Worm (Caenorhabditis elegans) whole organism, late embryonic: ENCODE measurements around the gene C14E2.3.
A peak's percentile ranks its signal among the peaks of the same experiment; 100 is the strongest.

Experiments used
- C08G9.2 ChIP-seq: sonication (generic microtip); optimal IDR thresholded peaks from 2 replicates; lab custom pipeline; 2016; ENCODE audit warnings: mild to moderate bottlenecking, missing genetic modification characterization, moderate library complexity, missing compliant biosample characterization
- C38D4.7 ChIP-seq: fragments of 200-800 bp; sonication (Bioruptor generic); optimal IDR thresholded peaks from 2 replicates; lab custom pipeline; 2018; ENCODE audit warnings: mild to moderate bottlenecking, missing genetic modification characterization, moderate library complexity, missing compliant biosample characterization
- F13H6.1 ChIP-seq: sonication (generic microtip); optimal IDR thresholded peaks from 2 replicates; lab custom pipeline; 2016; ENCODE audit warnings: missing genetic modification characterization, missing compliant biosample characterization
- K02D7.2 ChIP-seq: sonication (generic microtip); optimal IDR thresholded peaks from 2 replicates; lab custom pipeline; 2017; ENCODE audit warnings: mild to moderate bottlenecking, missing genetic modification characterization, missing compliant biosample characterization
- K09A11.1 ChIP-seq: sonication (generic microtip); optimal IDR thresholded peaks from 2 replicates; lab custom pipeline; 2017; ENCODE audit warnings: antibody characterized with exemption, mild to moderate bottlenecking, missing genetic modification characterization, missing compliant biosample characterization; ENCODE audit not compliant: insufficient read depth
- Y22D7AL.16 ChIP-seq: sonication (generic microtip); optimal IDR thresholded peaks from 2 replicates; lab custom pipeline; 2016; ENCODE audit warnings: missing genetic modification characterization, missing compliant biosample characterization
- ahr-1 ChIP-seq: sonication (generic microtip); optimal IDR thresholded peaks from 2 replicates; lab custom pipeline; 2016; ENCODE audit warnings: missing genetic modification characterization, missing compliant biosample characterization
- ama-1 ChIP-seq: fragments of 150-350 bp; optimal IDR thresholded peaks from 2 replicates; lab custom pipeline; 2014
- ceh-14 ChIP-seq: sonication (generic microtip); optimal IDR thresholded peaks from 2 replicates; lab custom pipeline; 2016; ENCODE audit warnings: missing genotype, missing genetic modification characterization, missing compliant biosample characterization
- ceh-18 ChIP-seq: sonication (generic microtip); optimal IDR thresholded peaks from 2 replicates; lab custom pipeline; 2016; ENCODE audit warnings: missing genetic modification characterization, missing compliant biosample characterization
- ceh-19 ChIP-seq: fragments of 200-800 bp; sonication (Bioruptor generic); optimal IDR thresholded peaks from 2 replicates; lab custom pipeline; 2018; ENCODE audit warnings: mild to moderate bottlenecking, missing genetic modification characterization, missing compliant biosample characterization
- ceh-2 ChIP-seq: sonication (generic microtip); optimal IDR thresholded peaks from 2 replicates; lab custom pipeline; 2016; ENCODE audit warnings: missing genotype, missing genetic modification characterization, missing compliant biosample characterization
- ceh-24 ChIP-seq: sonication (generic microtip); optimal IDR thresholded peaks from 2 replicates; lab custom pipeline; 2016; ENCODE audit warnings: mild to moderate bottlenecking, missing genetic modification characterization, missing compliant biosample characterization
- ceh-30 ChIP-seq: fragments of 150-350 bp; optimal IDR thresholded peaks from 2 replicates; lab custom pipeline; 2014; ENCODE audit warnings: missing biosample characterization, missing genetic modification characterization
- ceh-31 ChIP-seq: sonication (generic microtip); optimal IDR thresholded peaks from 2 replicates; lab custom pipeline; 2016; ENCODE audit warnings: missing genetic modification characterization, missing compliant biosample characterization
- ceh-34 ChIP-seq: sonication (generic microtip); optimal IDR thresholded peaks from 2 replicates; lab custom pipeline; 2016; ENCODE audit warnings: mild to moderate bottlenecking, missing genetic modification characterization, missing compliant biosample characterization
- ceh-45 ChIP-seq: fragments of 200-800 bp; sonication (Bioruptor generic); IDR thresholded peaks from 2 replicates; pipeline ENCODE4 v1.3.6; 2022; ENCODE audit warnings: missing genetic modification reagents, missing genetic modification characterization, missing compliant biosample characterization
- ceh-9 ChIP-seq: sonication (generic microtip); optimal IDR thresholded peaks from 2 replicates; lab custom pipeline; 2016; ENCODE audit warnings: mild to moderate bottlenecking, missing genetic modification characterization, inconsistent platforms, missing compliant biosample characterization
- dmd-4 ChIP-seq: sonication (generic microtip); optimal IDR thresholded peaks from 2 replicates; lab custom pipeline; 2016; ENCODE audit warnings: borderline replicate concordance, missing genetic modification characterization, missing compliant biosample characterization
- dve-1 ChIP-seq: sonication (generic microtip); optimal IDR thresholded peaks from 2 replicates; lab custom pipeline; 2017; ENCODE audit warnings: antibody characterized with exemption, mild to moderate bottlenecking, missing genetic modification characterization, missing compliant biosample characterization
- eyg-1 ChIP-seq: sonication (generic microtip); optimal IDR thresholded peaks from 2 replicates; lab custom pipeline; 2016; ENCODE audit warnings: missing genotype, missing genetic modification characterization, missing compliant biosample characterization
- fax-1 ChIP-seq: sonication (generic microtip); optimal IDR thresholded peaks from 2 replicates; lab custom pipeline; 2016; ENCODE audit warnings: missing genotype, missing genetic modification characterization, missing compliant biosample characterization
- fkh-6 ChIP-seq: sonication (generic microtip); optimal IDR thresholded peaks from 2 replicates; lab custom pipeline; 2016; ENCODE audit warnings: missing genetic modification characterization, missing compliant biosample characterization
- gmeb-2 ChIP-seq: sonication (generic microtip); optimal IDR thresholded peaks from 2 replicates; lab custom pipeline; 2016; ENCODE audit warnings: missing genetic modification characterization, inconsistent platforms, missing compliant biosample characterization
- hlh-13 ChIP-seq: fragments of 200-800 bp; sonication (Bioruptor generic); optimal IDR thresholded peaks from 2 replicates; lab custom pipeline; 2018; ENCODE audit warnings: mild to moderate bottlenecking, missing genetic modification characterization, missing compliant biosample characterization
- hlh-30 ChIP-seq: sonication (generic microtip); optimal IDR thresholded peaks from 2 replicates; lab custom pipeline; 2017; ENCODE audit warnings: antibody characterized with exemption, missing genetic modification characterization, missing compliant biosample characterization; ENCODE audit not compliant: insufficient read depth
- hlh-6 ChIP-seq: sonication (generic microtip); optimal IDR thresholded peaks from 2 replicates; lab custom pipeline; 2016; ENCODE audit warnings: missing genotype, missing genetic modification characterization, missing compliant biosample characterization
- hlh-8 ChIP-seq: sonication (generic microtip); optimal IDR thresholded peaks from 2 replicates; lab custom pipeline; 2016; ENCODE audit warnings: missing genotype, missing genetic modification characterization, missing compliant biosample characterization
- mec-3 ChIP-seq: sonication (generic microtip); optimal IDR thresholded peaks from 2 replicates; lab custom pipeline; 2016; ENCODE audit warnings: borderline replicate concordance, missing genetic modification characterization, missing compliant biosample characterization
- nfya-1 ChIP-seq: sonication (generic microtip); optimal IDR thresholded peaks from 2 replicates; lab custom pipeline; 2017; ENCODE audit warnings: missing genetic modification characterization, mild to moderate bottlenecking, missing compliant biosample characterization, antibody characterized with exemption, moderate library complexity
- nhr-11 ChIP-seq: fragments of 150-350 bp; optimal IDR thresholded peaks from 2 replicates; lab custom pipeline; 2014; ENCODE audit warnings: missing biosample characterization, missing genetic modification characterization
- npax-4 ChIP-seq: sonication (generic microtip); optimal IDR thresholded peaks from 2 replicates; lab custom pipeline; 2016; ENCODE audit warnings: missing genetic modification characterization, missing compliant biosample characterization
- pat-9 ChIP-seq: fragments of 200-800 bp; sonication (Bioruptor generic); optimal IDR thresholded peaks from 2 replicates; lab custom pipeline; 2018; ENCODE audit warnings: mild to moderate bottlenecking, missing genetic modification characterization, moderate library complexity, missing compliant biosample characterization
- pha-2 ChIP-seq: sonication (generic microtip); optimal IDR thresholded peaks from 2 replicates; lab custom pipeline; 2017; ENCODE audit warnings: mild to moderate bottlenecking, missing genetic modification characterization, missing compliant biosample characterization
- pqm-1 ChIP-seq: sonication (generic microtip); optimal IDR thresholded peaks from 2 replicates; lab custom pipeline; 2016; ENCODE audit warnings: missing genetic modification characterization, missing compliant biosample characterization
- pros-1 ChIP-seq: fragments of 150-350 bp; optimal IDR thresholded peaks from 2 replicates; lab custom pipeline; 2014; ENCODE audit warnings: missing biosample characterization, missing genetic modification reagents, missing genetic modification characterization
- ref-2 ChIP-seq: sonication (generic microtip); optimal IDR thresholded peaks from 2 replicates; lab custom pipeline; 2016; ENCODE audit warnings: missing genetic modification characterization, missing compliant biosample characterization
- sdc-2 ChIP-seq: sonication (generic microtip); optimal IDR thresholded peaks from 2 replicates; lab custom pipeline; 2016; ENCODE audit warnings: missing genotype, missing genetic modification characterization, missing compliant biosample characterization
- sox-4 ChIP-seq: sonication (generic microtip); optimal IDR thresholded peaks from 2 replicates; lab custom pipeline; 2017; ENCODE audit warnings: mild to moderate bottlenecking, missing genetic modification characterization, inconsistent platforms, missing compliant biosample characterization
- tbx-7 ChIP-seq: sonication (generic microtip); optimal IDR thresholded peaks from 2 replicates; lab custom pipeline; 2016; ENCODE audit warnings: missing genotype, missing genetic modification characterization, missing compliant biosample characterization
- ttx-3 ChIP-seq: sonication (generic microtip); optimal IDR thresholded peaks from 2 replicates; lab custom pipeline; 2016; ENCODE audit warnings: missing genetic modification reagents, missing genetic modification characterization, missing compliant biosample characterization
- unc-3 ChIP-seq, 2 experiments: fragments of 200-800 bp in 1 of 2; sonication (Bioruptor generic) in 1 of 2; sonication (generic microtip) in 1 of 2; conservative IDR thresholded peaks in 1 of 2; optimal IDR thresholded peaks in 1 of 2; 2 replicates each; pipeline versions ENCODE4 v1.3.6 to Lab custom; 2016 to 2022; ENCODE audit warnings: missing compliant biosample characterization in 2 of 2, missing genetic modification characterization in 2 of 2, missing genetic modification reagents in 1 of 2
- unc-42 ChIP-seq: sonication (generic microtip); optimal IDR thresholded peaks from 2 replicates; lab custom pipeline; 2016; ENCODE audit warnings: missing genotype, missing genetic modification characterization, missing compliant biosample characterization
- unc-55 ChIP-seq: sonication (generic microtip); optimal IDR thresholded peaks from 2 replicates; lab custom pipeline; 2017; ENCODE audit warnings: missing biosample characterization, missing genetic modification reagents, missing genetic modification characterization
- zip-5 ChIP-seq: sonication (generic microtip); optimal IDR thresholded peaks from 2 replicates; lab custom pipeline; 2016; ENCODE audit warnings: missing genetic modification characterization, missing compliant biosample characterization

The C14E2.3 gene

DNA sequence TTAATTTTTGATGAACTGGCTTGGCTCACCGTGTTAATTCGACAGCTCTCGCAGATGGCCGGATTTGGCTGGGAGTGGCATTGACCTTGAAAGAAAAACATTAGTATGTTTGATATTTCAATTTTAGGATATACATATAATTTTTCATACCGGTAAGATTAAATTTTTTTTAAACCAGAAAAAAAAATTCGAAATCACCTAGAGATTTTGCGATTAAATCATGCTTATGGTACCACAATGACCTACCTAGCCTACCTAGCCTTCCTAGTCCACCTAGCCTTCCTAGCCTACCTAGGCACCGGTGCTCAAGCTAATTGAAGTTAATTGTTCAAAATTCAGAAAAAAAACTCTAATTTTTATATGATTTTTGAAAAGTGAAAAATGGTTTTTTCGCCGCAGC, at the start of gene C14E2.3:
C14E2.3 (minus strand) TSS at position 101 of the 400 bp plus-strand sequence.
- TF ChIP-seq pat-9 (tag; lab: Kevin White, UChicago) (no peak), tbx-7 (tag; lab: Kevin White, UChicago) (no peak), unc-3 (GFP tag; conservative IDR thresholded peaks at IDR 0.05; lab: Robert Waterston, UW) (no peak), unc-3 (tag; optimal IDR thresholded peaks at IDR 0.05; lab: Kevin White, UChicago) (no peak), K02D7.2 (no peak), nhr-11 (tag; lab: Kevin White, UChicago) (no peak), sox-4 (no peak), hlh-13 (GFP tag; lab: Kevin White, UChicago) (no peak), ama-1 (lab: Kevin White, UChicago) (no peak), ceh-30 (tag; lab: Kevin White, UChicago) (no peak), fkh-6 (tag; lab: Kevin White, UChicago) (no peak), ceh-14 (tag; lab: Kevin White, UChicago) (no peak), mec-3 (tag; lab: Kevin White, UChicago) (no peak), C38D4.7 (no peak), ceh-18 (tag; lab: Kevin White, UChicago) (no peak), hlh-30 (tag; lab: Kevin White, UChicago) (no peak), F13H6.1 (tag; lab: Kevin White, UChicago) (no peak), hlh-8 (no peak), zip-5 (tag; lab: Kevin White, UChicago) (no peak), ceh-45 (GFP tag; lab: Robert Waterston, UW) (no peak)

DNA sequence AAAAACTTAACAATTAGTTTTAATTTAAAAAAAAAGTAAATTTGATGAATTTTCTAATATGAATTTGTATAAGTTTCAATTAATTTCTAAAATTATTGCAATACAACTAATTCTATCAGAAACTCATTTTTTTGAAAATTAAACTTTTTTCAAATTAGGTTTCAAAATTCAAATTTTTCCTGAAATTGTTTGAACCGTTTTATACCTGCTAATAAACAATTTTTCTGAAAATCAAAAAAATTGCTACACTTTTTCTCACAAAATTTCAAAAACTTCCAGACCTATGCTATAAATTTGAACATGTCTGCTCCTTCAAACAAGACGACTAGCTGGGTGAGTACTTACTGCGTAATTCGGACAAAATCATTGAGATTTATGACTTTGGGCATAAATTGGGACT, 49.1 kb upstream of the C14E2.3 start, which contains the start of gene T26C11.8:
T26C11.8 (plus strand) TSS at position 301 of the 400 bp plus-strand sequence.
- TF ChIP-seq ama-1 (lab: Kevin White, UChicago) = no peak
- TF ChIP-seq ceh-19 = no peak
- no peak for TF ChIP-seq dve-1 (tag; lab: Kevin White, UChicago)
- TF ChIP-seq ceh-34 (tag; lab: Kevin White, UChicago) = no peak
- no peak for TF ChIP-seq ahr-1
- TF ChIP-seq pat-9 (tag; lab: Kevin White, UChicago) = no peak
- no peak for TF ChIP-seq F13H6.1 (tag; lab: Kevin White, UChicago)
- no peak for TF ChIP-seq fax-1
- no peak for TF ChIP-seq ttx-3 (tag; lab: Kevin White, UChicago)
- no peak for TF ChIP-seq nfya-1 (tag; lab: Kevin White, UChicago)
- TF ChIP-seq ceh-24 = no peak
- TF ChIP-seq unc-42 = no peak
- no peak for TF ChIP-seq sdc-2 (tag; lab: Kevin White, UChicago)
- no peak for TF ChIP-seq C08G9.2
- no peak for TF ChIP-seq C38D4.7
- no peak for TF ChIP-seq ceh-18 (tag; lab: Kevin White, UChicago)
- no peak for TF ChIP-seq tbx-7 (tag; lab: Kevin White, UChicago)
- TF ChIP-seq zip-5 (tag; lab: Kevin White, UChicago) = no peak
- TF ChIP-seq mec-3 (tag; lab: Kevin White, UChicago) = no peak
- no peak for TF ChIP-seq ceh-31

DNA sequence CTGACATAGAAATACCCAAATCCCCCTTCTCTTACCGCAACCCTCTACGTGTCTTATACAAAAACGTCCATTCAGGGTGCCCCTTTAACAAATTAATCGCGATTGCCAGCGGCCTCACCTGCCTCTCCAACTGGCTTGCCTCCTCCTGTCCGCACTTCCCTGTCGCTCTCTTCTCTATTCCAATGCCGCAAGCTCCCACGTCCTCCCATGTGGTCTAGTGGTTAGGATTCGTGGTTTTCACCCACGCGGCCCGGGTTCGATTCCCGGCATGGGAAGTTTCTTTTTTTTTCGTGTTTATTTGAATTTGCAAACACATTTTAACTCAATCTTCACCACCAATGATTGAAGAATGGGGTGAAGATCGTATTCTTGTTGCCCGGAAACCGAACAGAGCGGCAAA, 47.3 kb upstream of the C14E2.3 start:
- TF ChIP-seq mec-3 (tag; lab: Kevin White, UChicago) (peak; percentile 32), gmeb-2 (tag; lab: Kevin White, UChicago) (peak; percentile 61), npax-4 (tag; lab: Kevin White, UChicago) (peak; percentile 30), ceh-34 (tag; lab: Kevin White, UChicago) (peak; percentile 85), hlh-13 (GFP tag; lab: Kevin White, UChicago) (peak; percentile 65), C38D4.7 (peak; percentile 66), ceh-30 (tag; lab: Kevin White, UChicago) (no peak), dve-1 (tag; lab: Kevin White, UChicago) (peak; percentile 19), pqm-1 (tag; lab: Kevin White, UChicago) (no peak), Y22D7AL.16 (tag; lab: Kevin White, UChicago) (no peak), pros-1 (no peak), K02D7.2 (peak; percentile 68), K09A11.1 (tag; lab: Kevin White, UChicago) (peak; percentile 45), ceh-18 (tag; lab: Kevin White, UChicago) (peak; percentile 81), dmd-4 (tag; lab: Kevin White, UChicago) (no peak), hlh-30 (tag; lab: Kevin White, UChicago) (peak; percentile 1), unc-55 (GFP tag; lab: Kevin White, UChicago) (no peak), pha-2 (tag; lab: Kevin White, UChicago) (peak; percentile 60), hlh-6 (tag; lab: Kevin White, UChicago) (peak; percentile 88), ceh-14 (tag; lab: Kevin White, UChicago) (peak; percentile 60), ceh-2 (tag; lab: Kevin White, UChicago) (peak; percentile 64), zip-5 (tag; lab: Kevin White, UChicago) (peak; percentile 35), fax-1 (peak; percentile 64), ceh-31 (peak; percentile 82), ref-2 (peak; percentile 75), eyg-1 (peak; percentile 72), ceh-9 (tag; lab: Kevin White, UChicago) (no peak), ceh-19 (peak; percentile 67), sdc-2 (tag; lab: Kevin White, UChicago) (peak; percentile 97), fkh-6 (tag; lab: Kevin White, UChicago) (peak; percentile 82)
